Worm (Caenorhabditis elegans): ENCODE results near the gene Y62F5A.10.

DNA sequence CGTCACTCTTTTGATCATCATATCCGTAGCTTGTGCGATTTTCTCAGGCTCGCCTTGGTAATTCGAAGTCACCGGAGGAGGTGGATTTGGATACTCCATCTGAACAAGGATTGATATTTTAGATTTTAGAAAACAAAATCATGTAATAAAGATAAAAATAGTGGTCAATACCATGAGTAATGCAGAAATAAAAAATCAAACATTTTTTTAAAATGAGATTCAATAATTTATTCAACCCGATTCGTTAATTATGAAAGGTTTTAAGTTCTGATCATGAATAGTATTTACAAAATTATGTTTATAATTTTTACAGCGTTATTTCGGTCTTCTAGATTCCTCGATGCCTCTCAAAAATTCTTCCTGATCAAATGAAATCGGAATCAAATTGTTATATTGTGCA lies 12.3 kb downstream of the Y62F5A.10 start, which contains the start of gene mdt-8:
- TF ChIP-seq nhr-12 (tag; optimal IDR thresholded peaks at IDR 0.05): no peak
- no peak for TF ChIP-seq lsy-12 (tag; optimal IDR thresholded peaks at IDR 0.05)
- no peak for TF ChIP-seq skn-1 (tag; optimal IDR thresholded peaks at IDR 0.05)
- no peak for TF ChIP-seq unc-62 (GFP tag; optimal IDR thresholded peaks at IDR 0.05)
- no peak for TF ChIP-seq aly-2 (tag; optimal IDR thresholded peaks at IDR 0.05)

Data from whole organism, L3 larva.